Worm (Caenorhabditis elegans) whole organism, L1 larva: ENCODE data around the gene F29G9.1.
A peak's percentile ranks its signal among the peaks of the same experiment; 100 is the strongest.

Experiments used
- C34B4.2 ChIP-seq: sonication (generic microtip); optimal IDR thresholded peaks from 2 replicates; lab custom pipeline; 2017; ENCODE audit warnings: mild to moderate bottlenecking, missing genetic modification characterization, missing compliant biosample characterization
- Y116A8C.19 ChIP-seq: sonication (generic microtip); optimal IDR thresholded peaks from 2 replicates; lab custom pipeline; 2016; ENCODE audit warnings: missing compliant biosample characterization, missing genetic modification characterization, borderline replicate concordance
- ceh-8 ChIP-seq: fragments of 200-800 bp; sonication (Bioruptor generic); optimal IDR thresholded peaks from 2 replicates; lab custom pipeline; 2018; ENCODE audit warnings: mild to moderate bottlenecking, missing genetic modification characterization, moderate library complexity, missing compliant biosample characterization
- ceh-82 ChIP-seq, 3 experiments: fragments of 150-350 bp in 1 of 3; sonication (generic microtip) in 2 of 3; optimal IDR thresholded peaks; 2 replicates each; lab custom pipeline; 2014 to 2017; ENCODE audit warnings: missing biosample characterization in 3 of 3, missing genetic modification characterization in 3 of 3
- ceh-90 ChIP-seq: sonication (generic microtip); optimal IDR thresholded peaks from 2 replicates; lab custom pipeline; 2016; ENCODE audit warnings: missing genetic modification characterization, missing compliant biosample characterization
- efl-1 ChIP-seq, 4 experiments: fragments of 150-350 bp; optimal IDR thresholded peaks in 3 of 4; peaks in 1 of 4; 1 replicate in 1 of 4; 2 replicates in 3 of 4; lab custom pipeline; 2014; ENCODE audit warnings: missing biosample characterization in 2 of 4, missing genetic modification characterization in 2 of 4, missing genetic modification reagents in 2 of 4
- efl-3 ChIP-seq: fragments of 200-800 bp; sonication (Bioruptor generic); optimal IDR thresholded peaks from 2 replicates; lab custom pipeline; 2018; ENCODE audit warnings: mild to moderate bottlenecking, missing genetic modification characterization, missing compliant biosample characterization
- egl-13 ChIP-seq: sonication (generic microtip); optimal IDR thresholded peaks from 2 replicates; lab custom pipeline; 2016; ENCODE audit warnings: missing genotype, missing genetic modification reagents, missing genetic modification characterization, missing compliant biosample characterization
- elt-2 ChIP-seq: sonication (generic microtip); optimal IDR thresholded peaks from 2 replicates; lab custom pipeline; 2016; ENCODE audit warnings: missing genetic modification characterization, mild to moderate bottlenecking, inconsistent platforms, missing compliant biosample characterization, missing genetic modification reagents
- elt-3 ChIP-seq, 6 experiments: fragments of 150-350 bp in 1 of 6; sonication (generic microtip); optimal IDR thresholded peaks; 2 replicates each; lab custom pipeline; 2017 to 2018; ENCODE audit warnings: missing biosample characterization in 6 of 6, missing genetic modification characterization in 6 of 6, inconsistent platforms in 1 of 6
- fkh-4 ChIP-seq: sonication (generic microtip); optimal IDR thresholded peaks from 2 replicates; lab custom pipeline; 2016; ENCODE audit warnings: missing compliant biosample characterization, missing genetic modification characterization, borderline replicate concordance
- fkh-8 ChIP-seq: sonication (generic microtip); optimal IDR thresholded peaks from 2 replicates; lab custom pipeline; 2016; ENCODE audit warnings: mild to moderate bottlenecking, missing genetic modification characterization, missing compliant biosample characterization
- fos-1 ChIP-seq: fragments of 150-350 bp; optimal IDR thresholded peaks from 2 replicates; lab custom pipeline; 2014; ENCODE audit warnings: missing biosample characterization, missing genetic modification characterization
- grh-1 ChIP-seq: fragments of 200-800 bp; sonication (Bioruptor generic); IDR thresholded peaks from 2 replicates; pipeline ENCODE4 v1.3.6; 2022; ENCODE audit warnings: missing genetic modification reagents, missing genetic modification characterization, missing compliant biosample characterization
- hlh-4 ChIP-seq: sonication (generic microtip); optimal IDR thresholded peaks from 2 replicates; lab custom pipeline; 2016; ENCODE audit warnings: mild to moderate bottlenecking, missing genetic modification characterization, missing compliant biosample characterization
- hpl-2 ChIP-seq: fragments of 150-350 bp; optimal IDR thresholded peaks from 2 replicates; lab custom pipeline; 2014; ENCODE audit warnings: missing biosample characterization, missing genetic modification reagents, missing genetic modification characterization
- isw-1 ChIP-seq: fragments of 200-800 bp; sonication (Bioruptor generic); IDR thresholded peaks from 2 replicates; pipeline ENCODE4 v1.3.6; 2022; ENCODE audit warnings: missing genetic modification characterization, missing compliant biosample characterization
- jun-1 ChIP-seq: fragments of 150-350 bp; optimal IDR thresholded peaks from 2 replicates; lab custom pipeline; 2014; ENCODE audit warnings: missing biosample characterization, missing genetic modification reagents, missing genetic modification characterization
- lin-14 ChIP-seq: fragments of 200-800 bp; sonication (Bioruptor generic); optimal IDR thresholded peaks from 2 replicates; lab custom pipeline; 2018; ENCODE audit warnings: mild to moderate bottlenecking, missing genetic modification characterization, moderate library complexity, missing compliant biosample characterization
- lin-39 ChIP-seq: fragments of 150-350 bp; optimal IDR thresholded peaks from 2 replicates; lab custom pipeline; 2014; ENCODE audit warnings: missing biosample characterization, missing genetic modification reagents, missing genetic modification characterization
- lir-3 ChIP-seq: sonication (generic microtip); optimal IDR thresholded peaks from 2 replicates; lab custom pipeline; 2016; ENCODE audit warnings: mild to moderate bottlenecking, missing genetic modification characterization, moderate library complexity, missing compliant biosample characterization; ENCODE audit not compliant: poor library complexity
- mab-9 ChIP-seq: fragments of 200-800 bp; sonication (Bioruptor generic); IDR thresholded peaks from 2 replicates; pipeline ENCODE4 v1.3.6; 2022; ENCODE audit warnings: missing genetic modification reagents, missing genetic modification characterization, missing compliant biosample characterization
- nhr-12 ChIP-seq: sonication (generic microtip); optimal IDR thresholded peaks from 2 replicates; lab custom pipeline; 2017; ENCODE audit warnings: missing biosample characterization, missing genetic modification characterization
- nhr-28 ChIP-seq: fragments of 150-350 bp; optimal IDR thresholded peaks from 2 replicates; lab custom pipeline; 2014; ENCODE audit warnings: missing biosample characterization, missing genetic modification characterization
- nhr-47 ChIP-seq: sonication (generic microtip); optimal IDR thresholded peaks from 2 replicates; lab custom pipeline; 2016; ENCODE audit warnings: mild to moderate bottlenecking, missing genetic modification characterization, moderate library complexity, missing compliant biosample characterization
- nhr-71 ChIP-seq: sonication (generic microtip); optimal IDR thresholded peaks from 2 replicates; lab custom pipeline; 2016; ENCODE audit warnings: mild to moderate bottlenecking, missing genetic modification characterization, moderate library complexity, missing compliant biosample characterization
- nhr-76 ChIP-seq: sonication (generic microtip); optimal IDR thresholded peaks from 2 replicates; lab custom pipeline; 2017; ENCODE audit warnings: missing biosample characterization, missing genetic modification characterization
- nhr-84 ChIP-seq: sonication (generic microtip); optimal IDR thresholded peaks from 2 replicates; lab custom pipeline; 2017; ENCODE audit warnings: missing biosample characterization, missing genetic modification characterization
- nhr-85 ChIP-seq: sonication (generic microtip); peaks from one replicate; lab custom pipeline; 2016; ENCODE audit warnings: missing genetic modification characterization, inconsistent platforms, missing compliant biosample characterization
- nhr-90 ChIP-seq: sonication (generic microtip); optimal IDR thresholded peaks from 2 replicates; lab custom pipeline; 2016; ENCODE audit warnings: mild to moderate bottlenecking, missing genetic modification characterization, missing compliant biosample characterization; ENCODE audit not compliant: poor library complexity
- pax-3 ChIP-seq: fragments of 200-800 bp; sonication (Bioruptor generic); optimal IDR thresholded peaks from 2 replicates; lab custom pipeline; 2018; ENCODE audit warnings: mild to moderate bottlenecking, missing genetic modification characterization, moderate library complexity, missing compliant biosample characterization
- pqm-1 ChIP-seq: sonication (generic microtip); optimal IDR thresholded peaks from 3 replicates; lab custom pipeline; 2017; ENCODE audit warnings: missing biosample characterization, missing genetic modification characterization
- snu-23 ChIP-seq: sonication (generic microtip); optimal IDR thresholded peaks from 2 replicates; lab custom pipeline; 2016; ENCODE audit warnings: missing genetic modification characterization, missing compliant biosample characterization
- sox-4 ChIP-seq: sonication (generic microtip); optimal IDR thresholded peaks from 2 replicates; lab custom pipeline; 2016; ENCODE audit warnings: missing genetic modification characterization, missing compliant biosample characterization
- tbx-2 ChIP-seq: sonication (generic microtip); optimal IDR thresholded peaks from 2 replicates; lab custom pipeline; 2016; ENCODE audit warnings: missing genetic modification characterization, missing compliant biosample characterization
- tlp-1 ChIP-seq: fragments of 150-350 bp; optimal IDR thresholded peaks from 2 replicates; lab custom pipeline; 2014; ENCODE audit warnings: missing biosample characterization, missing genetic modification characterization
- unc-130 ChIP-seq: fragments of 150-350 bp; optimal IDR thresholded peaks from 2 replicates; lab custom pipeline; 2017; ENCODE audit warnings: missing biosample characterization, missing genetic modification characterization, inconsistent platforms
- unc-30 ChIP-seq: sonication (generic microtip); optimal IDR thresholded peaks from 2 replicates; lab custom pipeline; 2017; ENCODE audit warnings: missing biosample characterization, missing genetic modification characterization
- vab-15 ChIP-seq: sonication (generic microtip); optimal IDR thresholded peaks from 2 replicates; lab custom pipeline; 2017; ENCODE audit warnings: missing genotype, mild to moderate bottlenecking, missing genetic modification characterization, missing compliant biosample characterization
- xbp-1 ChIP-seq: sonication (generic microtip); optimal IDR thresholded peaks from 2 replicates; lab custom pipeline; 2016; ENCODE audit warnings: missing genetic modification characterization, missing compliant biosample characterization
- zip-4 ChIP-seq: fragments of 200-800 bp; sonication (Bioruptor generic); optimal IDR thresholded peaks from 2 replicates; lab custom pipeline; 2018; ENCODE audit warnings: mild to moderate bottlenecking, missing genetic modification characterization, moderate library complexity, missing compliant biosample characterization
- ztf-11 ChIP-seq, 2 experiments: sonication (generic microtip); optimal IDR thresholded peaks; 2 replicates each; lab custom pipeline; 2016 to 2017; ENCODE audit warnings: missing genetic modification characterization in 2 of 2, missing biosample characterization in 1 of 2, missing compliant biosample characterization in 1 of 2

F29G9.1 gene

ce11 chrV:6044853-6045594, 6.1 kb downstream of the F29G9.1 start, which contains the start of gene R01B10.3:
R01B10.3 (minus strand) TSS chrV:6045129.
- TF ChIP-seq efl-1 (optimal IDR thresholded peaks at IDR 0.05; lab: Kevin White, UChicago) (no peak), efl-1 (GFP tag; optimal IDR thresholded peaks at IDR 0.05 in 1 of 2; lab: Kevin White, UChicago) (peak in 1 of 2 experiments; percentile 93), pqm-1 (tag; lab: Kevin White, UChicago) (no peak), elt-2 (tag; lab: Kevin White, UChicago) (peak; percentile 2)

ce11 chrV:6047818-6048217, 8.9 kb downstream of the F29G9.1 start, which contains the start of gene pgap-3:
pgap-3 (minus strand) TSS chrV:6047918.
- TF ChIP-seq vab-15 (tag; lab: Kevin White, UChicago) (no peak), nhr-47 (tag; lab: Kevin White, UChicago) (no peak), nhr-90 (tag; lab: Kevin White, UChicago) (no peak), tlp-1 (tag; lab: Kevin White, UChicago) (no peak), unc-30 (no peak), tbx-2 (tag; lab: Kevin White, UChicago) (no peak), ceh-8 (GFP tag; lab: Kevin White, UChicago) (no peak), jun-1 (no peak), fkh-4 (tag; lab: Kevin White, UChicago) (no peak), lin-39 (tag; lab: Kevin White, UChicago) (no peak), xbp-1 (no peak), efl-3 (GFP tag; lab: Kevin White, UChicago) (no peak), C34B4.2 (no peak), ceh-82 (tag; optimal IDR thresholded peaks at IDR 0.05; lab: Kevin White, UChicago) (no peak)

ce11 chrV:6051159-6051558, 12.3 kb downstream of the F29G9.1 start, which contains the start of gene jamp-1:
jamp-1 (minus strand) TSS chrV:6051259.
- no peak for TF ChIP-seq nhr-71 (tag; lab: Kevin White, UChicago)
- no peak for TF ChIP-seq pax-3
- no peak for TF ChIP-seq nhr-84 (tag; lab: Kevin White, UChicago)
- no peak for TF ChIP-seq nhr-28 (tag; lab: Kevin White, UChicago)
- TF ChIP-seq tbx-2 (tag; lab: Kevin White, UChicago) = no peak
- no peak for TF ChIP-seq xbp-1
- TF ChIP-seq lir-3 = no peak
- TF ChIP-seq mab-9 (GFP tag; lab: Robert Waterston, UW) = no peak

ce11 chrV:6053188-6053687, 14.3 kb downstream of the F29G9.1 start, which contains the start of gene seip-1:
seip-1 (minus strand) TSS chrV:6053238.
- TF ChIP-seq xbp-1 (peak; percentile 90), snu-23 (GFP tag; lab: Kevin White, UChicago) (peak; percentile 91), fos-1 (tag; lab: Kevin White, UChicago) (peak; percentile 75), fkh-8 (peak; percentile 92), ceh-8 (GFP tag; lab: Kevin White, UChicago) (peak; percentile 57), sox-4 (tag; lab: Kevin White, UChicago) (no peak), efl-3 (GFP tag; lab: Kevin White, UChicago) (no peak), grh-1 (GFP tag; lab: Robert Waterston, UW) (no peak), nhr-85 (peak; percentile 83), hlh-4 (tag; lab: Kevin White, UChicago) (no peak), nhr-71 (tag; lab: Kevin White, UChicago) (peak; percentile 92), nhr-84 (tag; lab: Kevin White, UChicago) (no peak), nhr-76 (tag; lab: Kevin White, UChicago) (no peak), lin-14 (GFP tag; lab: Kevin White, UChicago) (peak; percentile 97), zip-4 (GFP tag; lab: Kevin White, UChicago) (no peak), lin-39 (tag; lab: Kevin White, UChicago) (no peak), isw-1 (GFP tag; lab: Robert Waterston, UW) (peak; percentile 69), ceh-90 (tag; lab: Kevin White, UChicago) (peak; percentile 19), pax-3 (peak; percentile 25), tlp-1 (tag; lab: Kevin White, UChicago) (no peak), hpl-2 (no peak), Y116A8C.19 (tag; lab: Kevin White, UChicago) (no peak), vab-15 (tag; lab: Kevin White, UChicago) (no peak), ztf-11 (tag; optimal IDR thresholded peaks at IDR 0.05; lab: Kevin White, UChicago) (peak in 1 of 2 experiments; percentile 56), egl-13 (tag; lab: Kevin White, UChicago) (peak; percentile 72), fkh-4 (tag; lab: Kevin White, UChicago) (no peak), elt-2 (tag; lab: Kevin White, UChicago) (peak; percentile 56), unc-130 (tag; lab: Kevin White, UChicago) (peak; percentile 92), elt-3 (tag; optimal IDR thresholded peaks at IDR 0.05; lab: Kevin White, UChicago) (peak in 2 of 6 experiments; percentile 56 to 58), jun-1 (peak; percentile 67), nhr-12 (tag; lab: Kevin White, UChicago) (no peak)
